Worm (Caenorhabditis elegans): ENCODE results near the gene lmd-5.

The lmd-5 gene

DNA sequence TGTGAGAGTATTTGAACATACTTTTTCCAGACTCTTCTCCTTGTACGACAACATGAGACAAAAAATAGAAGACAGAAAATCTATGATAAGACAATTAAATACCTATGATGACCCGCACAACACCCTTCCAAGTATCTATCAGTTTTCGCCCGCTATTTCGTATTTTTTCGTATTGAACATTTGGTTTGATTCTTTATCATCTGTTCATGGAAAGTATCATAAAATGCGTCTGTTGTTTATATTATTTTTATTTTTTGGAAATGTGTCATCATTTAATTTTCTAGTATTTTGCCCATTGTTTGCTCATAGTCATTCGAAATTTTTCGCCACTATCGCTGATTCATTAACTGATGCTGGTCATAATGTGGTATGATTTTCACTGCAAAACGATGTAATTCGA, 33.6 kb downstream of the lmd-5 start, which contains the start of gene ugt-39:
Gene ugt-39, plus strand, starts transcription at position 54 of the 400 bp plus-strand sequence.
- TF ChIP-seq sea-1 (GFP tag; conservative IDR thresholded peaks at IDR 0.05) (no peak), hmbx-1 (tag; optimal IDR thresholded peaks at IDR 0.05) (no peak), ama-1 (optimal IDR thresholded peaks at IDR 0.05) (no peak), hmg-4 (GFP tag; optimal IDR thresholded peaks at IDR 0.05) (no peak), B0310.2 (tag; optimal IDR thresholded peaks at IDR 0.05) (no peak), ceh-13 (GFP tag; optimal IDR thresholded peaks at IDR 0.05) (no peak), aly-1 (tag; optimal IDR thresholded peaks at IDR 0.05) (no peak), flt-1 (GFP tag; IDR thresholded peaks at IDR 0.05) (no peak), ets-7 (tag; optimal IDR thresholded peaks at IDR 0.05) (no peak), tra-4 (tag; optimal IDR thresholded peaks at IDR 0.05) (no peak), ceh-36 (tag; optimal IDR thresholded peaks at IDR 0.05) (no peak), pes-1 (GFP tag; IDR thresholded peaks at IDR 0.05) (no peak), scrt-1 (GFP tag; IDR thresholded peaks at IDR 0.05) (no peak), hnd-1 (tag; optimal IDR thresholded peaks at IDR 0.05) (no peak), tbx-11 (GFP tag; IDR thresholded peaks at IDR 0.05) (no peak), F13C5.2 (tag; optimal IDR thresholded peaks at IDR 0.05) (no peak), tbx-37 (GFP tag; conservative IDR thresholded peaks at IDR 0.05) (no peak)

DNA sequence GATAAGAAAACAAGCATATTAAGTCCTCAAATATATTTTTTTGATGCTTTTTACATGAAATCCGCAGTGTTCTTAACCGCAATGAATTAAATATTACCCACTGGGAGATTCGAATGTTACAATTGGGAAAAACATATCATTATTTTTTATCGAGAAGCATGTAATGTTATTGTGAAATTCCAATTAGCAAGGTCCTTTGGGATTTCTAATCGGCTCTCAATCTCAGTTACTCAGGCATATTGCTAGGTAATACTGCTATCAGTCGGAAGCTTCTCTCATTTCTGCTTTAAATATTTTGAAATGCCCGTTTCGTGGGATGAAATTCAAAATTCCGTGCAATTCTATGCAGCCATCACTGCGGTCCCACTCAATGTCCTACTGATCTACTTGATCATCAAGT, 35.9 kb downstream of the lmd-5 start, which contains the start of gene str-204:
Gene str-204, plus strand, starts transcription at position 301 of the 400 bp plus-strand sequence.
- TF ChIP-seq ets-7 (tag; optimal IDR thresholded peaks at IDR 0.05), result no peak
- TF ChIP-seq ama-1 (optimal IDR thresholded peaks at IDR 0.05), result no peak
- no peak for TF ChIP-seq ceh-13 (GFP tag; optimal IDR thresholded peaks at IDR 0.05)
- TF ChIP-seq flt-1 (GFP tag; IDR thresholded peaks at IDR 0.05), result no peak
- no peak for TF ChIP-seq F13C5.2 (tag; optimal IDR thresholded peaks at IDR 0.05)
- no peak for TF ChIP-seq hmg-4 (GFP tag; optimal IDR thresholded peaks at IDR 0.05)
- TF ChIP-seq ceh-36 (tag; optimal IDR thresholded peaks at IDR 0.05), result no peak
- TF ChIP-seq hmbx-1 (tag; optimal IDR thresholded peaks at IDR 0.05), result no peak
- TF ChIP-seq pes-1 (GFP tag; IDR thresholded peaks at IDR 0.05), result no peak
- no peak for TF ChIP-seq scrt-1 (GFP tag; IDR thresholded peaks at IDR 0.05)
- TF ChIP-seq aly-1 (tag; optimal IDR thresholded peaks at IDR 0.05), result no peak
- no peak for TF ChIP-seq B0310.2 (tag; optimal IDR thresholded peaks at IDR 0.05)
- TF ChIP-seq tbx-11 (GFP tag; IDR thresholded peaks at IDR 0.05), result no peak
- TF ChIP-seq tra-4 (tag; optimal IDR thresholded peaks at IDR 0.05), result no peak
- no peak for TF ChIP-seq sea-1 (GFP tag; conservative IDR thresholded peaks at IDR 0.05)
- no peak for TF ChIP-seq hnd-1 (tag; optimal IDR thresholded peaks at IDR 0.05)

DNA sequence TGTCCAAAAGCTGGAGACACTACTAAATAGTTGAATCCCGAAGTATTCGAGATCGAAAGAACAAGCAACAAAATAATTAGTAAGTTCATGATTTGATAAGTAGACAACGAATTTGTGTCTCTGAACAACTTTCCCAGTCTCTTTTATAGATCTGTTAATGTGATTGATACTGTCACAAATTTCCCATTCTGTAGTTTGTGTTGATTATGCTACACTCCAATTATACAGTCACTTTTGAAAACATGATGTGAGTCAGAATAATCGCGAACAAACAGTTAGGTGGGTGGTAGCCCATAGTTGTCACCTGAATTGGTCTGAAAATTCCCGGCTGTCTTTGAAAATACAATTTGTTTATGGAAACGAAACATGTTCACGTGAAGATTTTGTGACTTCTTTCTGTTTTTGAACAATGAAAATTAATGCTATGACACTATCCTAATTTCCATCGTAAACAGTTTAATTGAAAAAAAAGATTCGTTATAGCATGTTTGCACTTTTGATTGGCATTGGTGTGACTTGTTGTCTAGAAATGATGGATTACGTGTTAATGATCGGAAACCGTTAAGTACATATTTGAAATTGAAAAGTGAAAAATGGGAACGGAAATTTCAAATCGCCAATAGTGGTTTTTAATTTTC, 40.1 kb downstream of the lmd-5 start, which contains the start of gene ugt-41:
Gene ugt-41, minus strand, starts transcription at position 119 of the 638 bp plus-strand sequence.
- no peak for TF ChIP-seq hmbx-1 (tag; optimal IDR thresholded peaks at IDR 0.05)
- no peak for TF ChIP-seq scrt-1 (GFP tag; IDR thresholded peaks at IDR 0.05)
- TF ChIP-seq F13C5.2 (tag; optimal IDR thresholded peaks at IDR 0.05), result no peak
- no peak for TF ChIP-seq sea-1 (GFP tag; conservative IDR thresholded peaks at IDR 0.05)

DNA sequence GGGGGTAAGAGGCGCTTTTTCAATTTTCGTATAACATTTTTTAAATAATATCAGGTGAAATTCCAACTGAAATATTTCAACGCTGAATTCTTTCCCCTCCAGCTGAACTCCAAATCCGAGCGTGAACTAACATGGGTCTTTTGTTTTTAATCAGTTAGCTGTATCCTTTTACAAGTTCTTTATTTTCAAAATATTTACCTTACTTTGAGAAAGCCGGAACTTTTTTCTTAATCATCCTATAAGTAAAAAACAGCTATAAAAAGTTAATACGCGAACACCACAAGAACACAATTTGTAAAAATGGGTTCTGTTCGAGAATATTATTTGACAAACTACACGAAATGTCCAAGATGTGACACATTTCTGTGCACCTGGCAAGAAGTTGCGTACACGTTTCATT, 40.8 kb downstream of the lmd-5 start, which contains the start of gene srh-83:
Gene srh-83, plus strand, starts transcription at position 301 of the 400 bp plus-strand sequence.
- TF ChIP-seq tbx-11 (GFP tag; IDR thresholded peaks at IDR 0.05), result no peak
- no peak for TF ChIP-seq ceh-36 (tag; optimal IDR thresholded peaks at IDR 0.05)
- no peak for TF ChIP-seq hmbx-1 (tag; optimal IDR thresholded peaks at IDR 0.05)
- no peak for TF ChIP-seq B0310.2 (tag; optimal IDR thresholded peaks at IDR 0.05)
- no peak for TF ChIP-seq F13C5.2 (tag; optimal IDR thresholded peaks at IDR 0.05)
- TF ChIP-seq tbx-37 (GFP tag; conservative IDR thresholded peaks at IDR 0.05), result no peak
- no peak for TF ChIP-seq sea-1 (GFP tag; conservative IDR thresholded peaks at IDR 0.05)
- TF ChIP-seq hnd-1 (tag; optimal IDR thresholded peaks at IDR 0.05), result no peak
- TF ChIP-seq hmg-4 (GFP tag; optimal IDR thresholded peaks at IDR 0.05), result no peak
- TF ChIP-seq ets-7 (tag; optimal IDR thresholded peaks at IDR 0.05), result no peak
- no peak for TF ChIP-seq flt-1 (GFP tag; IDR thresholded peaks at IDR 0.05)
- no peak for TF ChIP-seq aly-1 (tag; optimal IDR thresholded peaks at IDR 0.05)
- TF ChIP-seq pes-1 (GFP tag; IDR thresholded peaks at IDR 0.05), result no peak
- no peak for TF ChIP-seq ama-1 (optimal IDR thresholded peaks at IDR 0.05)

DNA sequence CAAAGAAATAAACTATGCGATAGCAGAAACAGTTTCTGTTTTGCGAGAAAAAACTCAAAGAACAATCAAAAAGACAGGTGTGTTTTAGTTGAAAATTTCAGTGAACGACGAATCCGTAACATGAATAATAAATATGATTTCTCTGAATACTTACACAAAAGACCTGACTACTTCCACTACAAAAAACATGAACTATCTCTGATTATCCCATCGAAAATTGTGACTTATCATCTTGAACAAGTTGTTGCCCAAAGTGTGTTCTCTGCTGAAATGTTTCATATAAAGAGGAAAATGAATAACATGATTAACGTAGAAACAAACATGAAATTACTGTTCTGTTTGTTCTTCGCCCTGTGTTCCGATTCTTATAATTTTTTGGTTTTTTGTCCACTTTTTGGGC, 43.3 kb downstream of the lmd-5 start, which contains the start of gene ugt-36:
Gene ugt-36, plus strand, starts transcription at position 301 of the 400 bp plus-strand sequence.
- TF ChIP-seq tra-4 (tag; optimal IDR thresholded peaks at IDR 0.05), result no peak

DNA sequence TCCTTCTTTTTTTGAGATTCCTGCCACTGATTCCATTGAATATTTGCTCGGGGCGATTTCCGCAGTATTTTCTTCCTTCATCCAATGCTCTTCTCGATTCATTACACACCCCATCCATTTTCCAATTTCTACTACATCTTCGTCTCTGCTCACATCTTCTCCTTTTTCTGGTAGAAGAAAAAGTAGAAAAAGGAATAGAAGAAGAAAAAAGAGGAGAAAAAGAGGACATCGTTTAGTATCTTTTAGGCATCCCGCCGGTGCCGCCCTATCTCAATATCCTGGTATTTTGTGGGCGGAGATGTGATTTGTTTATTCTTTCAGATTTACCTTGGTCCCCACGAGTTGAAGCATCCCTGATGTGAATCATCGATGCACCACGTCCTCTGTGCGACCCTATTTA, 51.7 kb downstream of the lmd-5 start, which contains the start of gene lgc-39:
Gene lgc-39, plus strand, starts transcription at position 301 of the 400 bp plus-strand sequence.
- TF ChIP-seq ceh-36 (tag; optimal IDR thresholded peaks at IDR 0.05) (no peak), B0310.2 (tag; optimal IDR thresholded peaks at IDR 0.05) (no peak), flt-1 (GFP tag; IDR thresholded peaks at IDR 0.05) (no peak), tra-4 (tag; optimal IDR thresholded peaks at IDR 0.05) (no peak)

Measured in whole organism, early embryonic.